Worm (Caenorhabditis elegans): ENCODE results near the gene C47E8.4.

DNA sequence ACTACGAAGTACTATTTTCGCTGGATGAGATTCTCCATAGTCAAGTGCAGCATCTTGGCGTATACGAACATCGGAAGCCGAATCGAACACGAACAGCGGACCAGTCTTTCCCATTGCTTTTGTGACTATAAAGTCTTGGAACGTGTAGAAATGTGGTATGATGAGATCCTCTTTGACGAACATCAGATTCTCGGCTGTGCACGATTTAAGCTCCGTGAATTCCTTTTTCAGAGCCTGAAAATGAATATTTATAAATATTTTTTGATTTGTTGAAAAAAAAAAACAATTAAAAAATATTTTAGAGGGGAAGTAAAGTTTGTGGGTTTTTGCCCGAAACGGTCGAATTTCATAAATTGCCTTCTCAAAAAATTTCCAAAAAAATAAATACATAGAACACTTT, 1.4 kb downstream of the C47E8.4 start:
- TF ChIP-seq med-1 (GFP tag; optimal IDR thresholded peaks at IDR 0.05; ENCODE audit: insufficient read depth) (no peak), ztf-29 (GFP tag; IDR thresholded peaks at IDR 0.05) (no peak), cog-1 (tag; optimal IDR thresholded peaks at IDR 0.05) (no peak), flt-1 (GFP tag; IDR thresholded peaks at IDR 0.05) (no peak), tab-1 (GFP tag; IDR thresholded peaks at IDR 0.05) (no peak), T22C8.4 (GFP tag; IDR thresholded peaks at IDR 0.05) (no peak), klf-2 (GFP tag; conservative IDR thresholded peaks at IDR 0.05) (no peak), ref-1 (GFP tag; conservative IDR thresholded peaks at IDR 0.05) (no peak), ztf-23 (GFP tag; IDR thresholded peaks at IDR 0.05) (no peak)

Measured in whole organism, midembryonic.